Fruit fly (Drosophila melanogaster) whole organism: ENCODE results near the gene CG7888.

ENCODE experiments used
- CG8478 ChIP-seq: fragments of >200 bp; optimal IDR thresholded peaks from 2 replicates; lab custom pipeline; 2018; ENCODE audit warnings: inconsistent platforms
- Dll ChIP-seq: fragments of >200 bp; optimal IDR thresholded peaks from 2 replicates; lab custom pipeline; 2017
- EcR ChIP-seq, 2 experiments: fragments of >200 bp; optimal IDR thresholded peaks; 2 replicates each; lab custom pipeline; 2017; ENCODE audit warnings: missing biosample characterization in 2 of 2, missing genetic modification characterization in 2 of 2, missing genetic modification reagents in 2 of 2
- pan ChIP-seq: fragments of >200 bp; optimal IDR thresholded peaks from 2 replicates; lab custom pipeline; 2017
- psq ChIP-seq: fragments of >200 bp; optimal IDR thresholded peaks from 2 replicates; lab custom pipeline; 2017

- no peak for TF ChIP-seq pan
- no peak for TF ChIP-seq psq (lab: Kevin White, UChicago)
- no peak for TF ChIP-seq CG8478 (lab: Kevin White, UChicago)
- TF ChIP-seq EcR (GFP tag; optimal IDR thresholded peaks at IDR 0.05; lab: Kevin White, UChicago): no peak
- TF ChIP-seq Dll (lab: Kevin White, UChicago): no peak
These were observed 28.6 kb upstream of the CG7888 start, which contains the start of gene CG32079 for dm6 chr3L:11025261-11025660.
